Worm (Caenorhabditis elegans) whole organism, late embryonic: ENCODE measurements around the gene sqst-3.

ENCODE experiments used
- C08G9.2 ChIP-seq: sonication (generic microtip); optimal IDR thresholded peaks from 2 replicates; lab custom pipeline; 2016; ENCODE audit warnings: mild to moderate bottlenecking, missing genetic modification characterization, moderate library complexity, missing compliant biosample characterization
- F13H6.1 ChIP-seq: sonication (generic microtip); optimal IDR thresholded peaks from 2 replicates; lab custom pipeline; 2016; ENCODE audit warnings: missing genetic modification characterization, missing compliant biosample characterization
- K09A11.1 ChIP-seq: sonication (generic microtip); optimal IDR thresholded peaks from 2 replicates; lab custom pipeline; 2017; ENCODE audit warnings: antibody characterized with exemption, mild to moderate bottlenecking, missing genetic modification characterization, missing compliant biosample characterization; ENCODE audit not compliant: insufficient read depth
- Y22D7AL.16 ChIP-seq: sonication (generic microtip); optimal IDR thresholded peaks from 2 replicates; lab custom pipeline; 2016; ENCODE audit warnings: missing genetic modification characterization, missing compliant biosample characterization
- ahr-1 ChIP-seq: sonication (generic microtip); optimal IDR thresholded peaks from 2 replicates; lab custom pipeline; 2016; ENCODE audit warnings: missing genetic modification characterization, missing compliant biosample characterization
- ceh-18 ChIP-seq: sonication (generic microtip); optimal IDR thresholded peaks from 2 replicates; lab custom pipeline; 2016; ENCODE audit warnings: missing genetic modification characterization, missing compliant biosample characterization
- ceh-22 ChIP-seq: sonication (generic microtip); optimal IDR thresholded peaks from 2 replicates; lab custom pipeline; 2017; ENCODE audit warnings: missing biosample characterization, missing genetic modification characterization
- ceh-30 ChIP-seq: fragments of 150-350 bp; optimal IDR thresholded peaks from 2 replicates; lab custom pipeline; 2014; ENCODE audit warnings: missing biosample characterization, missing genetic modification characterization
- ceh-48 ChIP-seq: sonication (generic microtip); optimal IDR thresholded peaks from 2 replicates; lab custom pipeline; 2016; ENCODE audit warnings: missing genetic modification characterization, inconsistent platforms, missing compliant biosample characterization
- ceh-6 ChIP-seq: fragments of 200-800 bp; sonication (Bioruptor generic); optimal IDR thresholded peaks from 2 replicates; lab custom pipeline; 2018; ENCODE audit warnings: mild to moderate bottlenecking, missing genetic modification characterization, missing compliant biosample characterization
- che-1 ChIP-seq: sonication (generic microtip); optimal IDR thresholded peaks from 2 replicates; lab custom pipeline; 2016; ENCODE audit warnings: mild to moderate bottlenecking, missing genetic modification characterization, missing compliant biosample characterization
- elt-2 ChIP-seq: sonication (generic microtip); optimal IDR thresholded peaks from 2 replicates; lab custom pipeline; 2016; ENCODE audit warnings: missing genetic modification reagents, missing genetic modification characterization, missing compliant biosample characterization
- eyg-1 ChIP-seq: sonication (generic microtip); optimal IDR thresholded peaks from 2 replicates; lab custom pipeline; 2016; ENCODE audit warnings: missing genotype, missing genetic modification characterization, missing compliant biosample characterization
- fkh-6 ChIP-seq: sonication (generic microtip); optimal IDR thresholded peaks from 2 replicates; lab custom pipeline; 2016; ENCODE audit warnings: missing genetic modification characterization, missing compliant biosample characterization
- gmeb-2 ChIP-seq: sonication (generic microtip); optimal IDR thresholded peaks from 2 replicates; lab custom pipeline; 2016; ENCODE audit warnings: missing genetic modification characterization, inconsistent platforms, missing compliant biosample characterization
- hlh-13 ChIP-seq: fragments of 200-800 bp; sonication (Bioruptor generic); optimal IDR thresholded peaks from 2 replicates; lab custom pipeline; 2018; ENCODE audit warnings: mild to moderate bottlenecking, missing genetic modification characterization, missing compliant biosample characterization
- hlh-8 ChIP-seq: sonication (generic microtip); optimal IDR thresholded peaks from 2 replicates; lab custom pipeline; 2016; ENCODE audit warnings: missing genotype, missing genetic modification characterization, missing compliant biosample characterization
- lim-6 ChIP-seq: sonication (generic microtip); optimal IDR thresholded peaks from 2 replicates; lab custom pipeline; 2016; ENCODE audit warnings: missing genetic modification characterization, missing compliant biosample characterization
- lin-11 ChIP-seq: fragments of 200-800 bp; sonication (Bioruptor generic); optimal IDR thresholded peaks from 2 replicates; lab custom pipeline; 2018; ENCODE audit warnings: mild to moderate bottlenecking, missing genetic modification characterization, missing compliant biosample characterization
- madf-2 ChIP-seq: sonication (generic microtip); optimal IDR thresholded peaks from 2 replicates; lab custom pipeline; 2017; ENCODE audit warnings: missing genetic modification characterization, missing compliant biosample characterization
- pha-4 ChIP-seq: fragments of 150-350 bp; optimal IDR thresholded peaks from 2 replicates; lab custom pipeline; 2018; ENCODE audit warnings: missing biosample characterization, missing genetic modification reagents, missing genetic modification characterization
- ref-2 ChIP-seq: sonication (generic microtip); optimal IDR thresholded peaks from 2 replicates; lab custom pipeline; 2016; ENCODE audit warnings: missing genetic modification characterization, missing compliant biosample characterization
- rnt-1 ChIP-seq: sonication (generic microtip); optimal IDR thresholded peaks from 2 replicates; lab custom pipeline; 2016; ENCODE audit warnings: missing genetic modification characterization, missing compliant biosample characterization
- sox-2 ChIP-seq: fragments of 200-800 bp; sonication (Bioruptor generic); IDR thresholded peaks from 2 replicates; pipeline ENCODE4 v1.3.6; 2022; ENCODE audit warnings: missing genetic modification reagents, missing genetic modification characterization, missing compliant biosample characterization
- ttx-3 ChIP-seq: sonication (generic microtip); optimal IDR thresholded peaks from 2 replicates; lab custom pipeline; 2016; ENCODE audit warnings: missing genetic modification reagents, missing genetic modification characterization, missing compliant biosample characterization
- unc-3 ChIP-seq, 2 experiments: fragments of 200-800 bp in 1 of 2; sonication (Bioruptor generic) in 1 of 2; sonication (generic microtip) in 1 of 2; conservative IDR thresholded peaks in 1 of 2; optimal IDR thresholded peaks in 1 of 2; 2 replicates each; pipeline versions ENCODE4 v1.3.6 to Lab custom; 2016 to 2022; ENCODE audit warnings: missing compliant biosample characterization in 2 of 2, missing genetic modification characterization in 2 of 2, missing genetic modification reagents in 1 of 2
- unc-55 ChIP-seq: sonication (generic microtip); optimal IDR thresholded peaks from 2 replicates; lab custom pipeline; 2017; ENCODE audit warnings: missing biosample characterization, missing genetic modification reagents, missing genetic modification characterization
- zip-5 ChIP-seq: sonication (generic microtip); optimal IDR thresholded peaks from 2 replicates; lab custom pipeline; 2016; ENCODE audit warnings: missing genetic modification characterization, missing compliant biosample characterization

Gene sqst-3

DNA sequence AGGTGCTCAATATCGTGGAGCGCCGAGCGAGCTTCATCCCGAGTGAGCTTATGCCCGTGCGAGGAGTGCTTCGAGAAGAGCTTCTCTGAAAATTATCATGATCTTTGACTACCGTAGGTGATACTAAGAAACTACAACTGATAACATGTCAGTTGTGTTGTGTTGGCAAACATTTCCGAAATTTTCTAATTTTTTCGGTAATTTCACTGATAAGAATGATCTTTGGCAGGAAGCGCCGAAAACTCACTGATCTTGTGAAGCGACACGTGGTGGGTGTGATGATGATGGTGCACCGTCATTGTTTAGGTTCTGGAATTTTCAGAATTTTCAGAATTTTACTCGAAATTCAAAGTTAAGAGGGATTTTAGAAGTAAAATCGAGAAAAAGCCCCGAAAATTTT lies 27.3 kb upstream of the sqst-3 start, which contains the start of gene Y39B6A.1:
Gene Y39B6A.1 (minus strand): TSS at position 309 of the 400 bp plus-strand sequence.
- no peak for TF ChIP-seq ttx-3 (tag; lab: Kevin White, UChicago)
- no peak for TF ChIP-seq unc-3 (GFP tag; conservative IDR thresholded peaks at IDR 0.05; lab: Robert Waterston, UW)
- no peak for TF ChIP-seq unc-3 (tag; optimal IDR thresholded peaks at IDR 0.05; lab: Kevin White, UChicago)
- TF ChIP-seq elt-2 (tag; lab: Kevin White, UChicago): no peak
- no peak for TF ChIP-seq rnt-1 (tag; lab: Kevin White, UChicago)

DNA sequence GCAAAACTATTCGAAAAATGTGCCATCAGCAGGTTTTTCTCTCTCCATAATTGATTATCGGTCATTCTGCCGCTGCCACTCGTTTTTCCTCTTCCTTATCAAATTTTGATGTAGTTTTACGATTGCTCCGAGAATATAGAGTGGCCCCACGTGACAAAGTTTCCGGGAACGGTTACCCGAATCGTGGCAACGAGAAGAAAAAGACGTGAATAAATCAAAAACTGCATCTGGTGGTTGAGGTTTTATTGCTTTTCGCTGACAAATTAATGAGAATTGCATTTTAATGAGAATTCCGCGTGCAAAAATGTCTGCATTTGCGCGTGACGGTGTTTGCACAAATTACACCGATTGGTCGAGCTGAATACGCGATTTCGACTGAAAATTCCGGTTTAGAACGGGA lies 25.1 kb upstream of the sqst-3 start:
- peak; percentile 2 for TF ChIP-seq elt-2 (tag; lab: Kevin White, UChicago)
- no peak for TF ChIP-seq ceh-22 (tag; lab: Kevin White, UChicago)

ce11 chrV:19206911-19207310 lies 23.7 kb upstream of the sqst-3 start:
- TF ChIP-seq madf-2 (tag; lab: Kevin White, UChicago) (no peak), eyg-1 (tag; lab: Kevin White, UChicago) (no peak), elt-2 (tag; lab: Kevin White, UChicago) (peak; percentile 65), lin-11 (tag; lab: Kevin White, UChicago) (no peak)

ce11 chrV:19211795-19212194 lies 18.8 kb upstream of the sqst-3 start, which contains the start of gene nhr-79:
nhr-79 (minus strand) TSS chrV:19211895.
- TF ChIP-seq che-1 (tag; lab: Kevin White, UChicago) (no peak), F13H6.1 (tag; lab: Kevin White, UChicago) (no peak), fkh-6 (tag; lab: Kevin White, UChicago) (no peak), pha-4 (tag; lab: Kevin White, UChicago) (no peak), ceh-18 (tag; lab: Kevin White, UChicago) (no peak), eyg-1 (tag; lab: Kevin White, UChicago) (no peak), unc-55 (GFP tag; lab: Kevin White, UChicago) (no peak), ahr-1 (tag; lab: Kevin White, UChicago) (no peak), zip-5 (tag; lab: Kevin White, UChicago) (no peak), hlh-13 (GFP tag; lab: Kevin White, UChicago) (no peak), sox-2 (no peak), gmeb-2 (tag; lab: Kevin White, UChicago) (no peak), hlh-8 (tag; lab: Kevin White, UChicago) (no peak)

ce11 chrV:19212354-19212753 lies 18.2 kb upstream of the sqst-3 start:
- TF ChIP-seq elt-2 (tag; lab: Kevin White, UChicago) (peak; percentile 40), eyg-1 (tag; lab: Kevin White, UChicago) (no peak)

DNA sequence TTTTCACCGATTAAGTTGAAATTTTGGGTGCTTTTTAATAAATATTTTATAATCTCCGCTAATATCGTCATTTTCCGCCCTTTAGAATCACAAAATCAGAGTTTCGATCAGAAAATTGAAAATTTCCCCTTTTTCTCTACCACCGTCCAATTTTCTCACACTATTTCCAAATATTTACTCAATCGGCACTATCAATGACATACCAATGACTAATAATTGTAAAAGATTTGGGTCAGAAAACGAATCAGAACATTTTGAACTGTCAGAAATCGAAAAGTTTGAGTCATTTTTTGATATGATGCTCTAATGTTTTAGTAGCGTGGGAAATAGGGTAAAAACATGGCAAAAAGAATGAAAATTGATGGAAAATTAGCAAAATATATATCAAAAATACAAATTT lies 13.5 kb upstream of the sqst-3 start, which contains the start of gene srr-2:
Gene srr-2 (minus strand): TSS at position 73 of the 400 bp plus-strand sequence.
- TF ChIP-seq ref-2 (tag; lab: Kevin White, UChicago): no peak
- no peak for TF ChIP-seq elt-2 (tag; lab: Kevin White, UChicago)

DNA sequence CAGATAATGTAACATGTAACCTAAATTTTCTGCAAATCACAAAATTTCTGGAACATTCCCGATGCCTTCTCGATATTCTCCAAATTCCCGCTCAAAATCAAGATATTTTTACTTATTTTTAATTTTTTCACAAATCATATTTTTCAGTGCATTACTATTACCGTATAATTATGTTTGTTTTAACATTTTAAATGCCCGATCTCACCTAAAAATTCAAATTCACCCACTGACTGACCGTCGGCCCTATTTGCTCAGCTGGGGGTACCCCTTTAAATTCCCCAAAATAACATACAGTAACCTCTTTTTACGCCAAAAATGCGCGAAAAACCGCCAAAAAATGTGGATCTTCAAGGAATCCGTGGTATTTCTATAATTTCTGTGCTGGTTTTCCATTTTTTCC lies 12.9 kb upstream of the sqst-3 start, which contains the start of gene oac-49:
Gene oac-49 (plus strand): TSS at position 301 of the 400 bp plus-strand sequence.
- TF ChIP-seq ceh-30 (tag; lab: Kevin White, UChicago) (no peak), ref-2 (tag; lab: Kevin White, UChicago) (no peak), ahr-1 (tag; lab: Kevin White, UChicago) (no peak), K09A11.1 (tag; lab: Kevin White, UChicago) (no peak), C08G9.2 (tag; lab: Kevin White, UChicago) (no peak), ceh-48 (no peak), Y22D7AL.16 (no peak), ceh-6 (GFP tag; lab: Kevin White, UChicago) (no peak), lim-6 (tag; lab: Kevin White, UChicago) (no peak)
